Worm (Caenorhabditis elegans) whole organism, young adult: ENCODE measurements around the gene R07B7.10.

ENCODE experiments used
- B0035.1 ChIP-seq: sonication (generic microtip); optimal IDR thresholded peaks from 2 replicates; lab custom pipeline; 2016; ENCODE audit warnings: missing genetic modification characterization, mild to moderate bottlenecking, missing compliant biosample characterization, missing genotype, missing genetic modification reagents
- C06A6.2 ChIP-seq: fragments of 200-800 bp; sonication (Bioruptor generic); conservative IDR thresholded peaks from 2 replicates; pipeline ENCODE4 v1.3.6; 2022; ENCODE audit warnings: missing genetic modification characterization, missing compliant biosample characterization
- C17E4.6 ChIP-seq: fragments of 200-800 bp; sonication (Bioruptor generic); IDR thresholded peaks from 2 replicates; pipeline ENCODE4 v1.3.6; 2022; ENCODE audit warnings: missing genetic modification reagents, missing genetic modification characterization, missing compliant biosample characterization
- F23B12.7 ChIP-seq: sonication (generic microtip); optimal IDR thresholded peaks from 2 replicates; lab custom pipeline; 2017; ENCODE audit warnings: missing genetic modification characterization, mild to moderate bottlenecking, missing compliant biosample characterization, antibody characterized with exemption, moderate library complexity; ENCODE audit not compliant: insufficient read depth
- F33H1.4 ChIP-seq: fragments of 200-800 bp; sonication (Bioruptor generic); IDR thresholded peaks from 2 replicates; pipeline ENCODE4 v1.3.6; 2022; ENCODE audit warnings: missing genetic modification reagents, missing genetic modification characterization, missing compliant biosample characterization
- F49E8.2 ChIP-seq: sonication (generic microtip); optimal IDR thresholded peaks from 3 replicates; lab custom pipeline; 2017; ENCODE audit warnings: missing genetic modification characterization, mild to moderate bottlenecking, missing compliant biosample characterization, antibody characterized with exemption, moderate library complexity; ENCODE audit not compliant: insufficient read depth
- F57A8.1 ChIP-seq: fragments of 200-800 bp; sonication (Bioruptor generic); optimal IDR thresholded peaks from 2 replicates; lab custom pipeline; 2018; ENCODE audit warnings: mild to moderate bottlenecking, missing genetic modification characterization, moderate library complexity, missing compliant biosample characterization
- Y53F4B.3 ChIP-seq: fragments of 200-800 bp; sonication (Bioruptor generic); IDR thresholded peaks from 2 replicates; pipeline ENCODE4 v1.3.6; 2022; ENCODE audit warnings: missing genetic modification reagents, missing genetic modification characterization, missing compliant biosample characterization
- Y67H2A.10 ChIP-seq: fragments of 200-800 bp; sonication (Bioruptor generic); conservative IDR thresholded peaks from 2 replicates; pipeline ENCODE4 v1.3.6; 2022; ENCODE audit warnings: missing genetic modification reagents, missing genetic modification characterization, missing compliant biosample characterization
- ZK185.1 ChIP-seq: sonication (generic microtip); optimal IDR thresholded peaks from 2 replicates; lab custom pipeline; 2016; ENCODE audit warnings: mild to moderate bottlenecking, missing genetic modification characterization, missing compliant biosample characterization; ENCODE audit not compliant: poor library complexity, severe bottlenecking
- aptf-2 ChIP-seq: fragments of 200-800 bp; sonication (Bioruptor generic); conservative IDR thresholded peaks from 2 replicates; pipeline ENCODE4 v1.3.6; 2022; ENCODE audit warnings: missing genetic modification reagents, missing genetic modification characterization, missing compliant biosample characterization
- aptf-3 ChIP-seq: fragments of 200-800 bp; sonication (Bioruptor generic); IDR thresholded peaks from 2 replicates; pipeline ENCODE4 v1.3.6; 2022; ENCODE audit warnings: missing genetic modification characterization, missing compliant biosample characterization
- atf-7 ChIP-seq: sonication (generic microtip); optimal IDR thresholded peaks from 2 replicates; lab custom pipeline; 2017; ENCODE audit warnings: mild to moderate bottlenecking, missing genetic modification characterization, missing compliant biosample characterization
- attf-5 ChIP-seq: fragments of 200-800 bp; sonication (Bioruptor generic); optimal IDR thresholded peaks from 2 replicates; lab custom pipeline; 2018; ENCODE audit warnings: mild to moderate bottlenecking, missing genetic modification characterization, missing compliant biosample characterization
- attf-6 ChIP-seq: fragments of 200-800 bp; sonication (Bioruptor generic); IDR thresholded peaks from 2 replicates; pipeline ENCODE4 v1.3.6; 2022; ENCODE audit warnings: missing genetic modification reagents, missing genetic modification characterization, missing compliant biosample characterization
- cebp-1 ChIP-seq, 2 experiments: fragments of 200-800 bp in 1 of 2; sonication (Bioruptor generic) in 1 of 2; sonication (generic microtip) in 1 of 2; IDR thresholded peaks in 1 of 2; optimal IDR thresholded peaks in 1 of 2; 2 replicates each; pipeline versions ENCODE4 v1.3.6 to Lab custom; 2017 to 2022; ENCODE audit warnings: missing compliant biosample characterization in 2 of 2, missing genetic modification characterization in 2 of 2, mild to moderate bottlenecking in 1 of 2, missing genetic modification reagents in 1 of 2, moderate library complexity in 1 of 2
- ceh-40 ChIP-seq: fragments of 200-800 bp; sonication (Bioruptor generic); IDR thresholded peaks from 2 replicates; pipeline ENCODE4 v1.3.6; 2022; ENCODE audit warnings: missing genetic modification characterization, missing compliant biosample characterization
- ceh-91 ChIP-seq: fragments of 200-800 bp; sonication (Bioruptor generic); IDR thresholded peaks from 2 replicates; pipeline ENCODE4 v1.3.6; 2022; ENCODE audit warnings: missing genetic modification reagents, missing genetic modification characterization, missing compliant biosample characterization
- die-1 ChIP-seq: sonication (generic microtip); optimal IDR thresholded peaks from 2 replicates; lab custom pipeline; 2016; ENCODE audit warnings: missing genotype, mild to moderate bottlenecking, missing genetic modification characterization, missing compliant biosample characterization
- egl-18 ChIP-seq: fragments of 200-800 bp; sonication (Bioruptor generic); IDR thresholded peaks from 2 replicates; pipeline ENCODE4 v1.3.6; 2022; ENCODE audit warnings: missing genetic modification reagents, missing genetic modification characterization, missing compliant biosample characterization
- hlh-12 ChIP-seq: sonication (generic microtip); optimal IDR thresholded peaks from 2 replicates; lab custom pipeline; 2016; ENCODE audit warnings: missing genetic modification characterization, missing compliant biosample characterization
- hlh-26 ChIP-seq: fragments of 200-800 bp; sonication (Bioruptor generic); conservative IDR thresholded peaks from 2 replicates; pipeline ENCODE4 v1.3.6; 2022; ENCODE audit warnings: missing genetic modification reagents, missing genetic modification characterization, missing compliant biosample characterization
- hsf-1 ChIP-seq: fragments of 200-800 bp; sonication (Bioruptor generic); IDR thresholded peaks from 2 replicates; pipeline ENCODE4 v1.3.6; 2022; ENCODE audit warnings: missing genetic modification reagents, missing genetic modification characterization, missing compliant biosample characterization
- lag-1 ChIP-seq: fragments of 200-800 bp; sonication (Bioruptor generic); IDR thresholded peaks from 2 replicates; pipeline ENCODE4 v1.3.6; 2022; ENCODE audit warnings: missing genetic modification reagents, missing genetic modification characterization, missing compliant biosample characterization
- lin-40 ChIP-seq: sonication (generic microtip); optimal IDR thresholded peaks from 2 replicates; lab custom pipeline; 2016; ENCODE audit warnings: missing genetic modification characterization, mild to moderate bottlenecking, missing compliant biosample characterization, missing genotype, missing genetic modification reagents
- lin-54 ChIP-seq: fragments of 200-800 bp; sonication (Bioruptor generic); optimal IDR thresholded peaks from 2 replicates; lab custom pipeline; 2018; ENCODE audit warnings: mild to moderate bottlenecking, missing genetic modification characterization, missing compliant biosample characterization
- lir-1 ChIP-seq: fragments of 200-800 bp; sonication (Bioruptor generic); conservative IDR thresholded peaks from 2 replicates; pipeline ENCODE4 v1.3.6; 2022; ENCODE audit warnings: missing genetic modification reagents, missing genetic modification characterization, missing compliant biosample characterization
- lsl-1 ChIP-seq: fragments of 200-800 bp; sonication (Bioruptor generic); optimal IDR thresholded peaks from 2 replicates; lab custom pipeline; 2018; ENCODE audit warnings: mild to moderate bottlenecking, missing genetic modification characterization, moderate library complexity, missing compliant biosample characterization
- madf-6 ChIP-seq: fragments of 200-800 bp; sonication (Bioruptor generic); IDR thresholded peaks from 2 replicates; pipeline ENCODE4 v1.3.6; 2022; ENCODE audit warnings: missing genetic modification reagents, missing genetic modification characterization, missing compliant biosample characterization
- nfya-1 ChIP-seq: sonication (generic microtip); optimal IDR thresholded peaks from 2 replicates; lab custom pipeline; 2017; ENCODE audit warnings: antibody characterized with exemption, missing compliant biosample characterization, missing genetic modification characterization, borderline replicate concordance; ENCODE audit not compliant: insufficient read depth
- nhr-120 ChIP-seq: fragments of 200-800 bp; sonication (Bioruptor generic); IDR thresholded peaks from 2 replicates; pipeline ENCODE4 v1.3.6; 2022; ENCODE audit warnings: missing genetic modification characterization, missing compliant biosample characterization
- pbrm-1 ChIP-seq: fragments of 200-800 bp; sonication (Bioruptor generic); IDR thresholded peaks from 2 replicates; pipeline ENCODE4 v1.3.6; 2022; ENCODE audit warnings: missing genetic modification reagents, missing genetic modification characterization, missing compliant biosample characterization
- sdz-38 ChIP-seq: sonication (generic microtip); optimal IDR thresholded peaks from 2 replicates; lab custom pipeline; 2016; ENCODE audit warnings: missing genotype, missing genetic modification characterization, missing compliant biosample characterization
- snpc-1.3 ChIP-seq: sonication (generic microtip); optimal IDR thresholded peaks from 2 replicates; lab custom pipeline; 2017; ENCODE audit warnings: missing genetic modification characterization, mild to moderate bottlenecking, missing compliant biosample characterization, antibody characterized with exemption, moderate library complexity, missing genotype, missing genetic modification reagents; ENCODE audit not compliant: insufficient read depth
- snpc-4 ChIP-seq, 5 experiments: fragments of 150-350 bp in 1 of 5; sonication (generic microtip) in 4 of 5; optimal IDR thresholded peaks; 2 replicates each; lab custom pipeline; 2014 to 2018; ENCODE audit warnings: missing genetic modification characterization in 5 of 5, missing biosample characterization in 3 of 5, antibody characterized with exemption in 2 of 5, mild to moderate bottlenecking in 2 of 5, missing compliant biosample characterization in 2 of 5, missing genotype in 2 of 5, moderate library complexity in 2 of 5, missing genetic modification reagents in 1 of 5
- tbp1 ChIP-seq: fragments of 200-800 bp; sonication (Bioruptor generic); optimal IDR thresholded peaks from 2 replicates; lab custom pipeline; 2018; ENCODE audit warnings: mild to moderate bottlenecking, missing genetic modification characterization, missing compliant biosample characterization
- tbx-9 ChIP-seq: sonication (generic microtip); optimal IDR thresholded peaks from 2 replicates; lab custom pipeline; 2016; ENCODE audit warnings: borderline replicate concordance, missing genetic modification characterization, inconsistent platforms, missing compliant biosample characterization
- ztf-22 ChIP-seq: fragments of 200-800 bp; sonication (Bioruptor generic); optimal IDR thresholded peaks from 2 replicates; lab custom pipeline; 2018; ENCODE audit warnings: mild to moderate bottlenecking, missing genetic modification characterization, moderate library complexity, missing compliant biosample characterization
- ztf-26 ChIP-seq: sonication (generic microtip); optimal IDR thresholded peaks from 2 replicates; lab custom pipeline; 2017; ENCODE audit warnings: missing genetic modification characterization, missing compliant biosample characterization

R07B7.10 gene

DNA sequence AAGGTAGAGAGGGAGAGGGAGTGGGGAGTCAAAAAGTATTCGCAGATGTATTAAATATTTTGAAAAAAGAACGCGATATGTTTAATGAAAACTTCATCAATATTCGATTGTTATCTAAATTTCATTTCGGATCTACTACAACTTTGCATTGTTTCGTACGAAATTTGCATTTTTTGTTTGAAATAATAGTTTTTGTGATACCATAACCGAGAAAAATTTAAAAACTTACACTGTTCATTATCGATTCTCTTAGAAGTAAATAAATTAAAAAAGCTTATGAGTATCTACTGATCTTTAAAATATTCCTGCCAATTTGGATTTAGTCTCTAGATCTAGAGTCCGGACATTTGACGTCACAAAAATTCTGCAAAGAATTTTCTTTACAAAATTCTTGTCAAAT lies 2.7 kb upstream of the R07B7.10 start, which contains the start of gene R07B7.9 (continued):
- TF ChIP-seq egl-18 (GFP tag; lab: Robert Waterston, UW), result no peak

DNA sequence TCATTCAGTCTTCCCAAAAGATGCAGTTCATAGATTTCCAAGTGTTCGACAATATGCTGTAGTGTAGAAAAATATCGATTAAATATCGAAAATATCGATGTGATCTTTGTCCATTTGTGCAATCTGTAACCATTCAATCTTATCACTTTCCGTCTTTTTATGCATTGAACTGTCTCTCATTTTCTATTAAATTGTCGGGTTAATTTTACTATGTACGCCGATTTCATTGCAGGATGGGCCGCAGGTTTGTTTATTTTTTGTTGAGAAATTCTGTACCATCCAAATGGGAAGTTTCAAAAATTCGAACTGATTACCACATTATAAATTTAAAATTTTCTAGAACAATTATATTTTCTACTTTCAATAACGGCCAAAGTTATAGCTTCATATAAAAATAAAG lies 1.2 kb downstream of the R07B7.10 start, which contains the start of gene R07B7.8:
R07B7.8 (minus strand) TSS at position 101 of the 400 bp plus-strand sequence.
- TF ChIP-seq F33H1.4 (GFP tag; lab: Robert Waterston, UW) (no peak), atf-7 (no peak), nfya-1 (no peak), hsf-1 (GFP tag; lab: Robert Waterston, UW) (no peak), lin-54 (GFP tag; lab: Kevin White, UChicago) (no peak), die-1 (tag; lab: Kevin White, UChicago) (no peak), aptf-2 (GFP tag; lab: Robert Waterston, UW) (no peak), lag-1 (GFP tag; lab: Robert Waterston, UW) (no peak), ceh-40 (GFP tag; lab: Robert Waterston, UW) (no peak), Y53F4B.3 (GFP tag; lab: Robert Waterston, UW) (no peak), Y67H2A.10 (GFP tag; lab: Robert Waterston, UW) (no peak), ZK185.1 (no peak), madf-6 (no peak), lir-1 (GFP tag; lab: Robert Waterston, UW) (no peak)

DNA sequence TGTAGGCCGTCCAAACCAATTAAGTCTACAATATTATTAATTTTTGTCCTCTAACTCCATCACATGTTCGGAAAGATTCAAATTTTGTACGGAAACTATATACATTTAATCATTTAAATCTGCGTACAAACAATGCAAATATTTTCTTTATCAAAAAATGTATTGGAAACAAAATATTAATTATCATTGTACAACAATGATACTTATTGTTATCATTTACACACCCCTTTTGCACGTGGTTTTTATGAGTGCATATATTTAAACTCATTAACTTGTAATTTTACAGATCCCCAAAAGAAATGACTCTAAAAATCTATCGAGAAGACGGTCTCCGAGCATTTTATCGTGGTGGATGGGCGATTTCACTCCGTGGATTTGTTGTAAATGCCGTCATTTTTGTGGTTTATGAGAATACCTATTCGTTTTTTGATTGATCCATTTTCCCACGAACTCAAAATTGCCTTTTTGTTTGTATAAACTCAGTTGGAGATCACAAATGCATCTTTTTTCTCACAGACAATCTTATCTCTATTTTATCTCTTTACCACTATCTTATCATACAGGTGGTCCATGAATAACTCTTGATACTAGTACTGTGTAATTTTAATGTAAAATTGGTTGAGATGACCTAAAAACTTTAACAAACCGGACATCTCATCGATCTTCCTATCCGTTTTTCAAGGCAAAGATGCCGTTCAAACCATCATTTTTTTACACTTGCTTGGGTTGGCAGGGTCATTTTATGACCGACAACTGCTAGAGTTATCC lies 3.0 kb downstream of the R07B7.10 start:
- TF ChIP-seq ztf-26 (tag; lab: Kevin White, UChicago) (no peak), snpc-4 (GFP tag; optimal IDR thresholded peaks at IDR 0.05; lab: Kevin White, UChicago) (no peak), snpc-4 (tag; optimal IDR thresholded peaks at IDR 0.05; lab: Kevin White, UChicago) (no peak), hlh-12 (tag; lab: Kevin White, UChicago) (no peak), egl-18 (GFP tag; lab: Robert Waterston, UW) (no peak), attf-5 (GFP tag; lab: Kevin White, UChicago) (no peak)

DNA sequence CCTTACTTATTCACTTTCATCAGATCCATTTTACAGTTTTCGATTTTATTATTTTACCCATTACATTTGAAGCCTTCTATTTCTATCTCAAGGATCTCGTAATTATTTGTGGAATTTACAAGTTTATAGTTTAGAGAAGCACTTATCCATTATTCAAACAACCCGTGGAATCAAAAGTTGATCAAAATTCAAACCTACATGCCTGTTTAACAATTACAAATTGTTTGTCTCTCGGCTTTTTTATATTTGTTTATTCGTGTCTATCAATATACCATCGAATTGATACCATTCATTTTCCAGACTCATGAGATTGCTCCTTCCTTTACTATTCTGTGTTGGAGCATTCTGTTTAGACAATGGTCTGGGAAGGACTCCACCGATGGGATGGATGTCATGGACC lies 3.9 kb downstream of the R07B7.10 start, which contains the start of gene gana-1:
gana-1 (plus strand) TSS at position 301 of the 400 bp plus-strand sequence.
- TF ChIP-seq ztf-22 (GFP tag; lab: Kevin White, UChicago) (no peak), tbx-9 (tag; lab: Kevin White, UChicago) (no peak), lsl-1 (GFP tag; lab: Kevin White, UChicago) (no peak), C17E4.6 (no peak), snpc-1.3 (tag; lab: Kevin White, UChicago) (no peak), tbp1 (GFP tag; lab: Kevin White, UChicago) (no peak), nhr-120 (GFP tag; lab: Robert Waterston, UW) (no peak), cebp-1 (GFP tag; IDR thresholded peaks at IDR 0.05; lab: Robert Waterston, UW) (no peak), cebp-1 (tag; optimal IDR thresholded peaks at IDR 0.05; lab: Kevin White, UChicago) (no peak), pbrm-1 (no peak)

DNA sequence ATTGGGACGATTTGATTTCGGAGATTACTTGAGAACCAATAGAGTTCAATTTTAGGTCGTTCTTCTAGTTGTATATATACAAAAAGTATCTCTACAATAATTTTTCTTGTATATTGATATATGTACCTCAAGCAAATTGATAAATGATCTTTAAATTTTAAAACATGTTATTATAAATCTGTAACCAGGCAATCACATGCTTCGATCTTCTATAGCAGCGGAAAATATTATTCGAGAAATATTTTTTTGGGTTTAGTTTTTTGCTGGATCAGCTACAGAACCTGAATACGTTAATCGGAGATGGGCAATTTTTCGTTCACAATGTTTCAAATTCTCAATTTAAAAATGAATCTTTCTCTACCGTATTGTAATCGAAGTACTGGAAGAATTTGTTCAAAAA lies 5.8 kb downstream of the R07B7.10 start, which contains the start of gene R07B7.12:
R07B7.12 (plus strand) TSS at position 301 of the 400 bp plus-strand sequence.
- TF ChIP-seq F49E8.2 (tag; lab: Kevin White, UChicago), result no peak
- TF ChIP-seq ZK185.1, result no peak
- TF ChIP-seq C06A6.2, result no peak
- TF ChIP-seq hsf-1 (GFP tag; lab: Robert Waterston, UW), result no peak
- no peak for TF ChIP-seq lin-40 (tag; lab: Kevin White, UChicago)
- no peak for TF ChIP-seq attf-6 (GFP tag; lab: Robert Waterston, UW)
- TF ChIP-seq sdz-38 (tag; lab: Kevin White, UChicago), result no peak
- no peak for TF ChIP-seq aptf-3 (GFP tag; lab: Robert Waterston, UW)
- TF ChIP-seq F33H1.4 (GFP tag; lab: Robert Waterston, UW), result no peak
- no peak for TF ChIP-seq nhr-120 (GFP tag; lab: Robert Waterston, UW)
- no peak for TF ChIP-seq Y67H2A.10 (GFP tag; lab: Robert Waterston, UW)
- TF ChIP-seq F23B12.7 (tag; lab: Kevin White, UChicago), result no peak
- TF ChIP-seq ceh-91 (GFP tag; lab: Robert Waterston, UW), result no peak
- TF ChIP-seq F57A8.1, result no peak
- TF ChIP-seq hlh-26 (GFP tag; lab: Robert Waterston, UW), result no peak
- TF ChIP-seq B0035.1 (tag; lab: Kevin White, UChicago), result no peak
